Fruit fly (Drosophila melanogaster) whole organism, embryonic: ENCODE results near the gene CG10232.

Source experiments
- Ada2b ChIP-seq: fragments of 200-800 bp; sonication (Bioruptor generic); IDR thresholded peaks from 2 replicates; pipeline ENCODE4 v1.3.6; 2022; ENCODE audit warnings: missing biosample characterization, missing genetic modification characterization
- Atf6 ChIP-seq: fragments of 200-800 bp; sonication (Bioruptor generic); IDR thresholded peaks from 2 replicates; pipeline ENCODE4 v1.3.6; 2022; ENCODE audit warnings: missing biosample characterization, missing genetic modification characterization
- C15 ChIP-seq: fragments of 200-800 bp; sonication (Bioruptor generic); IDR thresholded peaks from 3 replicates; pipeline ENCODE4 v1.3.6; 2022; ENCODE audit warnings: missing biosample characterization, missing genetic modification characterization
- CG10565 ChIP-seq: fragments of 200-800 bp; sonication (Bioruptor generic); optimal IDR thresholded peaks from 3 replicates; lab custom pipeline; 2016; ENCODE audit warnings: missing biosample characterization, mild to moderate bottlenecking, missing genetic modification characterization
- CG11696 ChIP-seq: fragments of 200-800 bp; sonication (Bioruptor generic); IDR thresholded peaks from 2 replicates; pipeline ENCODE4 v1.3.6; 2022; ENCODE audit warnings: missing biosample characterization, missing genetic modification characterization
- CG11723 ChIP-seq: fragments of 200-800 bp; sonication (Bioruptor generic); optimal IDR thresholded peaks from 2 replicates; lab custom pipeline; 2017; ENCODE audit warnings: missing biosample characterization, mild to moderate bottlenecking, missing genetic modification characterization
- CG1233 ChIP-seq: fragments of 200-800 bp; sonication (Bioruptor generic); optimal IDR thresholded peaks from 4 replicates; lab custom pipeline; 2018; ENCODE audit warnings: missing biosample characterization, mild to moderate bottlenecking, missing genetic modification characterization
- CG14667 ChIP-seq: fragments of 200-800 bp; sonication (Bioruptor generic); IDR thresholded peaks from 2 replicates; pipeline ENCODE4 v1.3.6; 2022; ENCODE audit warnings: missing biosample characterization, missing genetic modification characterization
- CG16863 ChIP-seq: fragments of 200-800 bp; sonication (Bioruptor generic); optimal IDR thresholded peaks from 3 replicates; lab custom pipeline; 2016; ENCODE audit warnings: missing biosample characterization, missing genetic modification characterization
- CG17612 ChIP-seq: fragments of 200-800 bp; sonication (Bioruptor generic); IDR thresholded peaks from 2 replicates; pipeline ENCODE4 v1.3.6; 2022; ENCODE audit warnings: missing biosample characterization, missing genetic modification characterization
- CG18476 ChIP-seq: fragments of 200-800 bp; sonication (Bioruptor generic); optimal IDR thresholded peaks from 2 replicates; lab custom pipeline; 2016; ENCODE audit warnings: missing biosample characterization, mild to moderate bottlenecking, missing genetic modification characterization
- CG2875 ChIP-seq: fragments of 200-800 bp; sonication (Bioruptor generic); optimal IDR thresholded peaks from 2 replicates; lab custom pipeline; 2017; ENCODE audit warnings: missing biosample characterization, mild to moderate bottlenecking, missing genetic modification characterization, missing genetic modification reagents
- CG34376 ChIP-seq: fragments of 200-800 bp; sonication (Bioruptor generic); optimal IDR thresholded peaks from 2 replicates; lab custom pipeline; 2018; ENCODE audit warnings: missing biosample characterization, mild to moderate bottlenecking, missing genetic modification characterization
- CG4282 ChIP-seq: fragments of 200-800 bp; sonication (Bioruptor generic); optimal IDR thresholded peaks from 2 replicates; lab custom pipeline; 2016; ENCODE audit warnings: missing biosample characterization, missing genetic modification characterization
- CG43689 ChIP-seq: fragments of 200-800 bp; sonication (Bioruptor generic); IDR thresholded peaks from 2 replicates; pipeline ENCODE4 v1.3.6; 2022; ENCODE audit warnings: missing biosample characterization, missing genetic modification characterization
- CG6854 ChIP-seq: fragments of 200-800 bp; sonication (Bioruptor generic); optimal IDR thresholded peaks from 3 replicates; lab custom pipeline; 2017; ENCODE audit warnings: missing biosample characterization, mild to moderate bottlenecking, missing genetic modification characterization
- CG7928 ChIP-seq: fragments of 200-800 bp; sonication (Bioruptor generic); optimal IDR thresholded peaks from 2 replicates; lab custom pipeline; 2017; ENCODE audit warnings: missing biosample characterization, mild to moderate bottlenecking, missing genetic modification characterization
- CG7987 ChIP-seq: fragments of 200-800 bp; sonication (Bioruptor generic); optimal IDR thresholded peaks from 2 replicates; lab custom pipeline; 2018; ENCODE audit warnings: missing biosample characterization, mild to moderate bottlenecking, missing genetic modification characterization, moderate library complexity
- CTCF ChIP-seq: fragments of 200-800 bp; sonication (Bioruptor generic); optimal IDR thresholded peaks from 2 replicates; lab custom pipeline; 2017; ENCODE audit warnings: missing biosample characterization, mild to moderate bottlenecking, missing genetic modification characterization, moderate library complexity
- D19B ChIP-seq: fragments of 200-800 bp; sonication (Bioruptor generic); optimal IDR thresholded peaks from 2 replicates; lab custom pipeline; 2017; ENCODE audit warnings: missing biosample characterization, mild to moderate bottlenecking, missing genetic modification characterization
- Dip3 ChIP-seq: fragments of 200-800 bp; sonication (Bioruptor generic); optimal IDR thresholded peaks from 3 replicates; lab custom pipeline; 2016; ENCODE audit warnings: missing biosample characterization, missing genetic modification characterization
- Dll ChIP-seq: fragments of 200-800 bp; sonication (Bioruptor generic); IDR thresholded peaks from 4 replicates; pipeline ENCODE4 v1.3.6; 2022; ENCODE audit warnings: missing biosample characterization, missing genetic modification characterization; ENCODE audit not compliant: partially characterized antibody
- HmgZ ChIP-seq: fragments of 200-800 bp; sonication (Bioruptor generic); optimal IDR thresholded peaks from 2 replicates; lab custom pipeline; 2018; ENCODE audit warnings: missing biosample characterization, mild to moderate bottlenecking, missing genetic modification characterization
- MBD-R2 ChIP-seq: fragments of 200-800 bp; sonication (Bioruptor generic); IDR thresholded peaks from 2 replicates; pipeline ENCODE4 v1.3.6; 2022; ENCODE audit warnings: missing biosample characterization, missing genetic modification characterization
- PHDP ChIP-seq: fragments of 200-800 bp; sonication (Bioruptor generic); optimal IDR thresholded peaks from 3 replicates; lab custom pipeline; 2018; ENCODE audit warnings: missing biosample characterization, mild to moderate bottlenecking, missing genetic modification characterization, moderate library complexity
- Rx ChIP-seq: fragments of 200-800 bp; sonication (Bioruptor generic); IDR thresholded peaks from 2 replicates; pipeline ENCODE4 v1.3.6; 2022; ENCODE audit warnings: missing biosample characterization, missing genetic modification characterization
- Sox102F ChIP-seq: fragments of 200-800 bp; sonication (Bioruptor generic); optimal IDR thresholded peaks from 2 replicates; lab custom pipeline; 2018; ENCODE audit warnings: missing biosample characterization, mild to moderate bottlenecking, missing genetic modification characterization, moderate library complexity
- Sry-β ChIP-seq: fragments of 200-800 bp; sonication (Bioruptor generic); optimal IDR thresholded peaks from 2 replicates; lab custom pipeline; 2018; ENCODE audit warnings: missing biosample characterization, mild to moderate bottlenecking, missing genetic modification characterization, moderate library complexity
- Sry-δ ChIP-seq: fragments of 200-800 bp; sonication (Bioruptor generic); optimal IDR thresholded peaks from 2 replicates; lab custom pipeline; 2016; ENCODE audit warnings: missing biosample characterization, missing genetic modification characterization
- Ssrp ChIP-seq: fragments of 200-800 bp; sonication (Bioruptor generic); optimal IDR thresholded peaks from 2 replicates; lab custom pipeline; 2018; ENCODE audit warnings: missing biosample characterization, mild to moderate bottlenecking, missing genetic modification characterization, moderate library complexity
- YL-1 ChIP-seq: fragments of 200-800 bp; sonication (Bioruptor generic); optimal IDR thresholded peaks from 3 replicates; lab custom pipeline; 2017; ENCODE audit warnings: missing biosample characterization, mild to moderate bottlenecking, missing genetic modification characterization
- abd-A ChIP-seq: fragments of 200-800 bp; sonication (Bioruptor generic); optimal IDR thresholded peaks from 3 replicates; lab custom pipeline; 2019; ENCODE audit warnings: missing biosample characterization, mild to moderate bottlenecking, missing genetic modification characterization, moderate library complexity
- corto ChIP-seq: fragments of 200-800 bp; sonication (Bioruptor generic); optimal IDR thresholded peaks from 2 replicates; lab custom pipeline; 2016; ENCODE audit warnings: missing biosample characterization, mild to moderate bottlenecking, missing genetic modification characterization, moderate library complexity
- eve ChIP-seq, 2 experiments: fragments of >200 bp; optimal IDR thresholded peaks; 2 replicates each; lab custom pipeline; 2017; ENCODE audit warnings: missing biosample characterization in 2 of 2, missing genetic modification characterization in 2 of 2
- fd102C ChIP-seq: fragments of 200-800 bp; sonication (Bioruptor generic); optimal IDR thresholded peaks from 2 replicates; lab custom pipeline; 2018; ENCODE audit warnings: missing biosample characterization, mild to moderate bottlenecking, missing genetic modification characterization, moderate library complexity
- fru ChIP-seq: fragments of >200 bp; optimal IDR thresholded peaks from 2 replicates; lab custom pipeline; 2017
- gce ChIP-seq: fragments of 200-800 bp; sonication (Bioruptor generic); IDR thresholded peaks from 3 replicates; pipeline ENCODE4 v1.3.6; 2022; ENCODE audit warnings: missing biosample characterization, missing genetic modification characterization
- grn ChIP-seq: fragments of 200-800 bp; sonication (Bioruptor generic); optimal IDR thresholded peaks from 3 replicates; lab custom pipeline; 2017; ENCODE audit warnings: missing biosample characterization, missing genetic modification characterization
- lola ChIP-seq, 3 experiments: fragments of >200 bp in 2 of 3; fragments of 200-800 bp in 1 of 3; sonication (Bioruptor generic) in 1 of 3; optimal IDR thresholded peaks; 2 replicates each; lab custom pipeline; 2017 to 2019; ENCODE audit warnings: missing biosample characterization in 3 of 3, missing genetic modification characterization in 3 of 3, mild to moderate bottlenecking in 1 of 3, moderate library complexity in 1 of 3
- nmo ChIP-seq: fragments of 200-800 bp; sonication (Bioruptor generic); optimal IDR thresholded peaks from 2 replicates; lab custom pipeline; 2018; ENCODE audit warnings: missing biosample characterization, mild to moderate bottlenecking, missing genetic modification characterization, moderate library complexity
- otp ChIP-seq: fragments of 200-800 bp; sonication (Bioruptor generic); IDR thresholded peaks from 3 replicates; pipeline ENCODE4, ENCODE4 v1.3.6; 2022; ENCODE audit warnings: missing biosample characterization, missing genetic modification characterization
- pros ChIP-seq: fragments of 200-800 bp; sonication (Bioruptor generic); optimal IDR thresholded peaks from 3 replicates; lab custom pipeline; 2019; ENCODE audit warnings: missing biosample characterization, mild to moderate bottlenecking, missing genetic modification characterization, moderate library complexity
- ranshi ChIP-seq: fragments of 200-800 bp; sonication (Bioruptor generic); IDR thresholded peaks from 2 replicates; pipeline ENCODE4 v1.3.6; 2022; ENCODE audit warnings: missing biosample characterization, missing genetic modification characterization
- scrt ChIP-seq: fragments of 200-800 bp; sonication (Bioruptor generic); optimal IDR thresholded peaks from 2 replicates; lab custom pipeline; 2018; ENCODE audit warnings: missing biosample characterization, mild to moderate bottlenecking, missing genetic modification characterization, moderate library complexity
- shn ChIP-seq: fragments of 200-800 bp; sonication (Bioruptor generic); optimal IDR thresholded peaks from 3 replicates; lab custom pipeline; 2016; ENCODE audit warnings: missing biosample characterization, missing genetic modification characterization
- tgo ChIP-seq: fragments of 200-800 bp; sonication (Bioruptor generic); IDR thresholded peaks from 3 replicates; pipeline ENCODE4 v1.3.6; 2022; ENCODE audit warnings: missing biosample characterization, missing genetic modification characterization
- tll ChIP-seq, 2 experiments: fragments of 200-800 bp in 1 of 2; fragments of >200 bp in 1 of 2; sonication (Bioruptor generic) in 1 of 2; optimal IDR thresholded peaks; 2 replicates each; lab custom pipeline; 2017 to 2019; ENCODE audit warnings: missing biosample characterization in 2 of 2, missing genetic modification characterization in 2 of 2, mild to moderate bottlenecking in 1 of 2, moderate library complexity in 1 of 2
- trem ChIP-seq: fragments of 200-800 bp; optimal IDR thresholded peaks from 3 replicates; lab custom pipeline; 2019; ENCODE audit warnings: missing biosample characterization, mild to moderate bottlenecking, missing genetic modification characterization, moderate library complexity
- vfl ChIP-seq: fragments of 200-800 bp; sonication (Bioruptor generic); optimal IDR thresholded peaks from 2 replicates; lab custom pipeline; 2016; ENCODE audit warnings: missing biosample characterization, missing genetic modification characterization

The CG10232 gene

dm6 chr3R:23669401-23670216, 51.8 kb downstream of the CG10232 start, which contains the start of gene CG31145 (continued):
- peak; percentile 99 for TF ChIP-seq CG18476
- TF ChIP-seq CG2875, result peak; percentile 99
- TF ChIP-seq Ssrp (tag; lab: Kevin White, UChicago), result peak; percentile 100
- TF ChIP-seq D19B (GFP tag; lab: Kevin White, UChicago), result peak; percentile 97
- peak; percentile 99 for TF ChIP-seq CG10565 (GFP tag; lab: Kevin White, UChicago)
- TF ChIP-seq corto (GFP tag; lab: Kevin White, UChicago), result peak; percentile 96
- peak; percentile 93 for TF ChIP-seq CG11696 (GFP tag; lab: Robert Waterston, UW)
- peak; percentile 99 for TF ChIP-seq vfl (GFP tag; lab: Kevin White, UChicago)
- TF ChIP-seq lola (GFP tag; optimal IDR thresholded peaks at IDR 0.05; lab: Kevin White, UChicago), result peak in 1 of 3 experiments; percentile 98
- peak; percentile 97 for TF ChIP-seq CG17612 (GFP tag; lab: Robert Waterston, UW)
- TF ChIP-seq CG11723 (GFP tag; lab: Kevin White, UChicago), result peak; percentile 100
- TF ChIP-seq CG7987 (GFP tag; lab: Kevin White, UChicago), result peak; percentile 97
- TF ChIP-seq YL-1 (GFP tag; lab: Kevin White, UChicago), result peak; percentile 98
- peak; percentile 97 for TF ChIP-seq C15
- peak; percentile 86 for TF ChIP-seq CTCF (GFP tag; lab: Kevin White, UChicago)
- TF ChIP-seq fd102C (GFP tag; lab: Kevin White, UChicago), result peak; percentile 71
- TF ChIP-seq Atf6 (GFP tag; lab: Robert Waterston, UW), result peak; percentile 100
- TF ChIP-seq tll (GFP tag; optimal IDR thresholded peaks at IDR 0.05; lab: Kevin White, UChicago), result peak; percentile 65 to 79
- peak; percentile 99 for TF ChIP-seq scrt
- TF ChIP-seq Sox102F (GFP tag; lab: Kevin White, UChicago), result peak; percentile 100
- TF ChIP-seq otp (GFP tag; lab: Robert Waterston, UW), result peak; percentile 97
- TF ChIP-seq Sry-β (GFP tag; lab: Kevin White, UChicago), result peak; percentile 73
- TF ChIP-seq pros (GFP tag; lab: Kevin White, UChicago), result peak; percentile 61
- TF ChIP-seq CG34376 (GFP tag; lab: Kevin White, UChicago), result peak; percentile 99
- no peak for TF ChIP-seq Dll (GFP tag; lab: Robert Waterston, UW)
- peak; percentile 99 for TF ChIP-seq tgo
- peak; percentile 99 for TF ChIP-seq CG4282 (GFP tag; lab: Kevin White, UChicago)
- TF ChIP-seq CG1233, result peak; percentile 99
- TF ChIP-seq Rx, result peak; percentile 98
- TF ChIP-seq CG16863 (GFP tag; lab: Kevin White, UChicago), result peak; percentile 99
- peak; percentile 100 for TF ChIP-seq nmo (GFP tag; lab: Kevin White, UChicago)
- peak; percentile 97 for TF ChIP-seq gce (GFP tag; lab: Robert Waterston, UW)
- peak; percentile 86 for TF ChIP-seq CG7928 (GFP tag; lab: Kevin White, UChicago)
- TF ChIP-seq PHDP (tag; lab: Kevin White, UChicago), result peak; percentile 100
- peak; percentile 98 for TF ChIP-seq CG14667
- peak; percentile 99 for TF ChIP-seq Dip3
- TF ChIP-seq trem (tag; lab: Kevin White, UChicago), result peak; percentile 97
- peak; percentile 84 for TF ChIP-seq Sry-δ
- TF ChIP-seq ranshi (GFP tag; lab: Robert Waterston, UW), result peak; percentile 99
- peak; percentile 95 for TF ChIP-seq grn (GFP tag; lab: Kevin White, UChicago)
- peak; percentile 98 for TF ChIP-seq MBD-R2 (GFP tag; lab: Robert Waterston, UW)
- peak; percentile 100 for TF ChIP-seq shn (GFP tag; lab: Kevin White, UChicago)
- peak; percentile 98 for TF ChIP-seq Ada2b (GFP tag; lab: Robert Waterston, UW)
- TF ChIP-seq abd-A, result peak; percentile 95
- peak; percentile 96 for TF ChIP-seq CG43689 (GFP tag; lab: Robert Waterston, UW)
- TF ChIP-seq CG6854 (GFP tag; lab: Kevin White, UChicago), result peak; percentile 99
- peak in 1 of 2 experiments; percentile 100 for TF ChIP-seq eve (GFP tag; optimal IDR thresholded peaks at IDR 0.05; lab: Kevin White, UChicago)
- TF ChIP-seq HmgZ (tag; lab: Kevin White, UChicago), result peak; percentile 100
- TF ChIP-seq fru (lab: Kevin White, UChicago), result no peak
